Worm (Caenorhabditis elegans) whole organism, L2 larva: ENCODE data around the gene gon-1.

Source experiments
- ama-1 ChIP-seq: fragments of 150-350 bp; optimal IDR thresholded peaks from 2 replicates; lab custom pipeline; 2018; ENCODE audit warnings: inconsistent platforms
- egl-27 ChIP-seq: sonication (generic microtip); optimal IDR thresholded peaks from 3 replicates; lab custom pipeline; 2017; ENCODE audit warnings: missing biosample characterization, missing genetic modification reagents, missing genetic modification characterization
- unc-62 ChIP-seq: fragments of 150-350 bp; optimal IDR thresholded peaks from 2 replicates; lab custom pipeline; 2014; ENCODE audit warnings: missing biosample characterization, missing genetic modification reagents, missing genetic modification characterization

DNA sequence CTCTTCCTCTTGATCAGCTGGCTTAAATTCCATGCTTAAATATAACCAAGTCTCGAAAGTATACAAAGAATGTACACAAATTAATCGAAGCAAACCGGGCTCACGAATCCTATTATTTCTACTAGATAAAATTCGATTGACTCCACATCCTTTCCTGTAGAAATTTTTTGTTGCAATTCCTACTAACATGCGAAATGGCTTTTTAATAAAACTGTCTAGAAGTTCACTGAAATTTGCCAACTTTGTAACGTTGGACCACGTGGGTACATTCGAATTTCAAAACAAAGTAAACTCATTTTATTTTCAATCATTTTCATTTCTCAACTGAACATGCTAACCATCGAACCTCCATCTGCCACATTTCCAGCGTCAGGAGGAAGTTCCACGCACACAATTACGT is 58.1 kb downstream of the gon-1 start, which contains the start of gene ssp-32:
- TF ChIP-seq egl-27 (tag; lab: Kevin White, UChicago) (no peak), ama-1 (lab: Kevin White, UChicago) (no peak), unc-62 (GFP tag; lab: Kevin White, UChicago) (no peak)
